Worm (Caenorhabditis elegans) whole organism, L1 larva: ENCODE measurements around the gene C07E3.10.
A peak's percentile ranks its signal among the peaks of the same experiment; 100 is the strongest.

ENCODE experiments used
- C16A3.4 ChIP-seq: fragments of 150-350 bp; optimal IDR thresholded peaks from 2 replicates; lab custom pipeline; 2014; ENCODE audit warnings: missing biosample characterization, missing genetic modification characterization
- C34B4.2 ChIP-seq: sonication (generic microtip); optimal IDR thresholded peaks from 2 replicates; lab custom pipeline; 2017; ENCODE audit warnings: mild to moderate bottlenecking, missing genetic modification characterization, missing compliant biosample characterization
- F16B12.6 ChIP-seq: fragments of 150-350 bp; optimal IDR thresholded peaks from 2 replicates; lab custom pipeline; 2014; ENCODE audit warnings: missing biosample characterization, missing genetic modification characterization
- aha-1 ChIP-seq: fragments of 150-350 bp; optimal IDR thresholded peaks from 2 replicates; lab custom pipeline; 2014; ENCODE audit warnings: missing biosample characterization, missing genetic modification characterization
- alr-1 ChIP-seq: fragments of 200-800 bp; sonication (Bioruptor generic); optimal IDR thresholded peaks from 2 replicates; lab custom pipeline; 2018; ENCODE audit warnings: borderline replicate concordance, mild to moderate bottlenecking, missing genetic modification characterization, missing compliant biosample characterization
- aly-2 ChIP-seq: fragments of 150-350 bp; optimal IDR thresholded peaks from 2 replicates; lab custom pipeline; 2014; ENCODE audit warnings: missing biosample characterization, missing genetic modification characterization
- ama-1 ChIP-seq: fragments of 150-350 bp; optimal IDR thresholded peaks from 2 replicates; lab custom pipeline; 2014
- blmp-1 ChIP-seq: fragments of 150-350 bp; optimal IDR thresholded peaks from 2 replicates; lab custom pipeline; 2014; ENCODE audit warnings: missing biosample characterization, missing genetic modification characterization
- ceh-63 ChIP-seq: fragments of 200-800 bp; sonication (Bioruptor generic); optimal IDR thresholded peaks from 2 replicates; lab custom pipeline; 2018; ENCODE audit warnings: mild to moderate bottlenecking, missing genetic modification characterization, missing compliant biosample characterization
- ceh-82 ChIP-seq, 3 experiments: fragments of 150-350 bp in 1 of 3; sonication (generic microtip) in 2 of 3; optimal IDR thresholded peaks; 2 replicates each; lab custom pipeline; 2014 to 2017; ENCODE audit warnings: missing biosample characterization in 3 of 3, missing genetic modification characterization in 3 of 3
- dpl-1 ChIP-seq, 3 experiments: fragments of 150-350 bp in 2 of 3; sonication (generic microtip) in 1 of 3; optimal IDR thresholded peaks; 2 replicates each; lab custom pipeline; 2014 to 2017; ENCODE audit warnings: missing biosample characterization in 3 of 3, missing genetic modification characterization in 3 of 3, missing genetic modification reagents in 3 of 3
- efl-1 ChIP-seq, 4 experiments: fragments of 150-350 bp; optimal IDR thresholded peaks in 3 of 4; peaks in 1 of 4; 1 replicate in 1 of 4; 2 replicates in 3 of 4; lab custom pipeline; 2014; ENCODE audit warnings: missing biosample characterization in 2 of 4, missing genetic modification characterization in 2 of 4, missing genetic modification reagents in 2 of 4
- efl-3 ChIP-seq: fragments of 200-800 bp; sonication (Bioruptor generic); optimal IDR thresholded peaks from 2 replicates; lab custom pipeline; 2018; ENCODE audit warnings: mild to moderate bottlenecking, missing genetic modification characterization, missing compliant biosample characterization
- elt-2 ChIP-seq: sonication (generic microtip); optimal IDR thresholded peaks from 2 replicates; lab custom pipeline; 2016; ENCODE audit warnings: missing genetic modification characterization, mild to moderate bottlenecking, inconsistent platforms, missing compliant biosample characterization, missing genetic modification reagents
- fkh-10 ChIP-seq: sonication (generic microtip); optimal IDR thresholded peaks from 2 replicates; lab custom pipeline; 2017; ENCODE audit warnings: missing biosample characterization, missing genetic modification reagents, missing genetic modification characterization
- fkh-4 ChIP-seq: sonication (generic microtip); optimal IDR thresholded peaks from 2 replicates; lab custom pipeline; 2016; ENCODE audit warnings: missing compliant biosample characterization, missing genetic modification characterization, borderline replicate concordance
- fkh-8 ChIP-seq: sonication (generic microtip); optimal IDR thresholded peaks from 2 replicates; lab custom pipeline; 2016; ENCODE audit warnings: mild to moderate bottlenecking, missing genetic modification characterization, missing compliant biosample characterization
- fos-1 ChIP-seq: fragments of 150-350 bp; optimal IDR thresholded peaks from 2 replicates; lab custom pipeline; 2014; ENCODE audit warnings: missing biosample characterization, missing genetic modification characterization
- irx-1 ChIP-seq: sonication (generic microtip); optimal IDR thresholded peaks from 2 replicates; lab custom pipeline; 2016; ENCODE audit warnings: missing genetic modification characterization, missing compliant biosample characterization
- isw-1 ChIP-seq: fragments of 200-800 bp; sonication (Bioruptor generic); IDR thresholded peaks from 2 replicates; pipeline ENCODE4 v1.3.6; 2022; ENCODE audit warnings: missing genetic modification characterization, missing compliant biosample characterization
- lin-14 ChIP-seq: fragments of 200-800 bp; sonication (Bioruptor generic); optimal IDR thresholded peaks from 2 replicates; lab custom pipeline; 2018; ENCODE audit warnings: mild to moderate bottlenecking, missing genetic modification characterization, moderate library complexity, missing compliant biosample characterization
- lin-15B ChIP-seq: fragments of 150-350 bp; sonication (generic microtip); optimal IDR thresholded peaks from 3 replicates; lab custom pipeline; 2014; ENCODE audit warnings: missing biosample characterization, missing genetic modification characterization
- lin-35 ChIP-seq, 2 experiments: fragments of 150-350 bp; optimal IDR thresholded peaks; 2 replicates each; lab custom pipeline; 2014; ENCODE audit warnings: missing biosample characterization in 2 of 2, missing genetic modification characterization in 2 of 2, missing genetic modification reagents in 2 of 2
- lin-39 ChIP-seq: fragments of 150-350 bp; optimal IDR thresholded peaks from 2 replicates; lab custom pipeline; 2014; ENCODE audit warnings: missing biosample characterization, missing genetic modification reagents, missing genetic modification characterization
- lir-3 ChIP-seq: sonication (generic microtip); optimal IDR thresholded peaks from 2 replicates; lab custom pipeline; 2016; ENCODE audit warnings: mild to moderate bottlenecking, missing genetic modification characterization, moderate library complexity, missing compliant biosample characterization; ENCODE audit not compliant: poor library complexity
- mab-9 ChIP-seq: fragments of 200-800 bp; sonication (Bioruptor generic); IDR thresholded peaks from 2 replicates; pipeline ENCODE4 v1.3.6; 2022; ENCODE audit warnings: missing genetic modification reagents, missing genetic modification characterization, missing compliant biosample characterization
- mdl-1 ChIP-seq, 2 experiments: fragments of 150-350 bp; optimal IDR thresholded peaks; 2 replicates each; lab custom pipeline; 2014 to 2017; ENCODE audit warnings: missing biosample characterization in 2 of 2, missing genetic modification characterization in 2 of 2, inconsistent platforms in 1 of 2
- nhr-11 ChIP-seq: fragments of 150-350 bp; optimal IDR thresholded peaks from 2 replicates; lab custom pipeline; 2014; ENCODE audit warnings: missing biosample characterization, missing genetic modification characterization
- nhr-12 ChIP-seq: sonication (generic microtip); optimal IDR thresholded peaks from 2 replicates; lab custom pipeline; 2017; ENCODE audit warnings: missing biosample characterization, missing genetic modification characterization
- nhr-19 ChIP-seq: fragments of 200-800 bp; sonication (Bioruptor generic); conservative IDR thresholded peaks from 2 replicates; pipeline ENCODE4 v1.3.6; 2022; ENCODE audit warnings: missing genetic modification characterization, missing compliant biosample characterization
- nhr-20 ChIP-seq: sonication (generic microtip); optimal IDR thresholded peaks from 2 replicates; lab custom pipeline; 2016; ENCODE audit warnings: mild to moderate bottlenecking, missing genetic modification characterization, missing compliant biosample characterization
- nhr-237 ChIP-seq: fragments of 150-350 bp; optimal IDR thresholded peaks from 2 replicates; lab custom pipeline; 2014; ENCODE audit warnings: missing biosample characterization, missing genetic modification characterization
- nhr-28 ChIP-seq: fragments of 150-350 bp; optimal IDR thresholded peaks from 2 replicates; lab custom pipeline; 2014; ENCODE audit warnings: missing biosample characterization, missing genetic modification characterization
- nhr-47 ChIP-seq: sonication (generic microtip); optimal IDR thresholded peaks from 2 replicates; lab custom pipeline; 2016; ENCODE audit warnings: mild to moderate bottlenecking, missing genetic modification characterization, moderate library complexity, missing compliant biosample characterization
- nhr-71 ChIP-seq: sonication (generic microtip); optimal IDR thresholded peaks from 2 replicates; lab custom pipeline; 2016; ENCODE audit warnings: mild to moderate bottlenecking, missing genetic modification characterization, moderate library complexity, missing compliant biosample characterization
- nhr-76 ChIP-seq: sonication (generic microtip); optimal IDR thresholded peaks from 2 replicates; lab custom pipeline; 2017; ENCODE audit warnings: missing biosample characterization, missing genetic modification characterization
- pag-3 ChIP-seq: sonication (generic microtip); optimal IDR thresholded peaks from 2 replicates; lab custom pipeline; 2017; ENCODE audit warnings: missing genetic modification characterization, mild to moderate bottlenecking, missing compliant biosample characterization, antibody characterized with exemption, borderline replicate concordance; ENCODE audit not compliant: insufficient read depth
- pax-3 ChIP-seq: fragments of 200-800 bp; sonication (Bioruptor generic); optimal IDR thresholded peaks from 2 replicates; lab custom pipeline; 2018; ENCODE audit warnings: mild to moderate bottlenecking, missing genetic modification characterization, moderate library complexity, missing compliant biosample characterization
- rnt-1 ChIP-seq: sonication (generic microtip); optimal IDR thresholded peaks from 2 replicates; lab custom pipeline; 2016; ENCODE audit warnings: mild to moderate bottlenecking, missing genetic modification characterization, moderate library complexity, missing compliant biosample characterization
- snpc-4 ChIP-seq: fragments of 150-350 bp; optimal IDR thresholded peaks from 2 replicates; lab custom pipeline; 2014; ENCODE audit warnings: missing biosample characterization, missing genetic modification characterization
- snu-23 ChIP-seq: sonication (generic microtip); optimal IDR thresholded peaks from 2 replicates; lab custom pipeline; 2016; ENCODE audit warnings: missing genetic modification characterization, missing compliant biosample characterization
- sox-4 ChIP-seq: sonication (generic microtip); optimal IDR thresholded peaks from 2 replicates; lab custom pipeline; 2016; ENCODE audit warnings: missing genetic modification characterization, missing compliant biosample characterization
- sptf-1 ChIP-seq: fragments of 150-350 bp; optimal IDR thresholded peaks from 2 replicates; lab custom pipeline; 2014; ENCODE audit warnings: missing biosample characterization, missing genetic modification characterization
- sup-37 ChIP-seq: fragments of 200-800 bp; sonication (Bioruptor generic); optimal IDR thresholded peaks from 2 replicates; lab custom pipeline; 2018; ENCODE audit warnings: mild to moderate bottlenecking, missing genetic modification characterization, missing compliant biosample characterization
- tbx-2 ChIP-seq: sonication (generic microtip); optimal IDR thresholded peaks from 2 replicates; lab custom pipeline; 2016; ENCODE audit warnings: missing genetic modification characterization, missing compliant biosample characterization
- unc-130 ChIP-seq: fragments of 150-350 bp; optimal IDR thresholded peaks from 2 replicates; lab custom pipeline; 2017; ENCODE audit warnings: missing biosample characterization, missing genetic modification characterization, inconsistent platforms
- unc-30 ChIP-seq: sonication (generic microtip); optimal IDR thresholded peaks from 2 replicates; lab custom pipeline; 2017; ENCODE audit warnings: missing biosample characterization, missing genetic modification characterization
- vab-15 ChIP-seq: sonication (generic microtip); optimal IDR thresholded peaks from 2 replicates; lab custom pipeline; 2017; ENCODE audit warnings: missing genotype, mild to moderate bottlenecking, missing genetic modification characterization, missing compliant biosample characterization
- xbp-1 ChIP-seq: sonication (generic microtip); optimal IDR thresholded peaks from 2 replicates; lab custom pipeline; 2016; ENCODE audit warnings: missing genetic modification characterization, missing compliant biosample characterization
- zip-4 ChIP-seq: fragments of 200-800 bp; sonication (Bioruptor generic); optimal IDR thresholded peaks from 2 replicates; lab custom pipeline; 2018; ENCODE audit warnings: mild to moderate bottlenecking, missing genetic modification characterization, moderate library complexity, missing compliant biosample characterization
- ztf-11 ChIP-seq, 2 experiments: sonication (generic microtip); optimal IDR thresholded peaks; 2 replicates each; lab custom pipeline; 2016 to 2017; ENCODE audit warnings: missing genetic modification characterization in 2 of 2, missing biosample characterization in 1 of 2, missing compliant biosample characterization in 1 of 2
- ztf-4 ChIP-seq: fragments of 150-350 bp; optimal IDR thresholded peaks from 2 replicates; lab custom pipeline; 2014; ENCODE audit warnings: missing biosample characterization, missing genetic modification characterization

Gene C07E3.10

DNA sequence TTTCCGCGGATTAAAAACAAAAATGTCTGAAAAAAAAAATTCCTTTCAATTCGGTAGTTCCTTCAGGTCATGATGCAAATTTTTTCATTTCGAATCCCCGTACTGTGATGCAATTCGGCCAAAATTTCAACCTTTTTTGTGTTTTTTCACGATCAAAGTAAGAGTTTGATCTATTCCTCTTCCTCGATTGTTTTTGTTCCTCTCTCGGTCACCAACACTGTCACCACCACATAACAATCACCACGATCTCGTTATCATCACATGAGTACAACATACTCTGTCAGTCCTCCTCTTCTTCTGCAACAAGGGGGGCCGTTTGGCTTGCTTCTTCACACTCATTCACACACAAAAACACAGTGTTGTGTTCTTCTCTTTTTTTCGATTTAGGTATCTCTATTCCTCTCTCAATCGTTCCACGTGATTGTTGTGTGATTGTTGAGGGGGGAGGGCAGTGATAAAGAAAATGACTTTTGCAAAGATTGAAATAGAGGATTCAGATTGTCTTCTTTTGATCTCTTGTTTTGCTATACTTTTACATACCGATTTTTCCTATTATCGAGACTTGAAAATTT is 44.2 kb downstream of the C07E3.10 start:
- no peak for TF ChIP-seq unc-30
- TF ChIP-seq nhr-71 (tag; lab: Kevin White, UChicago), result peak; percentile 79
- no peak for TF ChIP-seq fkh-10
- peak; percentile 59 for TF ChIP-seq rnt-1 (tag; lab: Kevin White, UChicago)
- TF ChIP-seq lin-39 (tag; lab: Kevin White, UChicago), result no peak
- TF ChIP-seq vab-15, result no peak
- TF ChIP-seq sptf-1, result no peak
- TF ChIP-seq efl-3, result no peak
- no peak for TF ChIP-seq ceh-63 (GFP tag; lab: Kevin White, UChicago)
- TF ChIP-seq ztf-11 (tag; optimal IDR thresholded peaks at IDR 0.05; lab: Kevin White, UChicago), result no peak
- TF ChIP-seq aha-1 (tag; lab: Kevin White, UChicago), result no peak
- TF ChIP-seq snpc-4 (tag; lab: Kevin White, UChicago), result no peak
- peak; percentile 32 for TF ChIP-seq nhr-47 (tag; lab: Kevin White, UChicago)
- peak; percentile 63 for TF ChIP-seq ama-1 (lab: Kevin White, UChicago)
- TF ChIP-seq F16B12.6 (tag; lab: Kevin White, UChicago), result no peak
- TF ChIP-seq nhr-237 (tag; lab: Kevin White, UChicago), result no peak
- peak; percentile 87 for TF ChIP-seq lin-14 (GFP tag; lab: Kevin White, UChicago)
- TF ChIP-seq nhr-19 (GFP tag; lab: Robert Waterston, UW), result peak; percentile 63
- no peak for TF ChIP-seq isw-1 (GFP tag; lab: Robert Waterston, UW)
- TF ChIP-seq xbp-1 (tag; lab: Kevin White, UChicago), result no peak
- peak; percentile 30 for TF ChIP-seq pag-3 (tag; lab: Kevin White, UChicago)
- no peak for TF ChIP-seq sox-4 (tag; lab: Kevin White, UChicago)
- no peak for TF ChIP-seq fkh-4
- TF ChIP-seq zip-4, result no peak
- TF ChIP-seq unc-130 (tag; lab: Kevin White, UChicago), result peak; percentile 68
- TF ChIP-seq nhr-11 (tag; lab: Kevin White, UChicago), result no peak
- TF ChIP-seq nhr-12 (tag; lab: Kevin White, UChicago), result no peak
- peak; percentile 2 for TF ChIP-seq lir-3 (tag; lab: Kevin White, UChicago)
- no peak for TF ChIP-seq elt-2 (tag; lab: Kevin White, UChicago)
- TF ChIP-seq fkh-8 (tag; lab: Kevin White, UChicago), result no peak
- TF ChIP-seq alr-1, result no peak
- TF ChIP-seq ceh-82 (tag; optimal IDR thresholded peaks at IDR 0.05; lab: Kevin White, UChicago), result no peak
- TF ChIP-seq C16A3.4, result no peak
- TF ChIP-seq lin-35 (GFP tag; optimal IDR thresholded peaks at IDR 0.05; lab: Kevin White, UChicago), result peak in 1 of 2 experiments; percentile 76
- TF ChIP-seq pax-3, result peak; percentile 4
- TF ChIP-seq aly-2 (tag; lab: Kevin White, UChicago), result no peak
- no peak for TF ChIP-seq C34B4.2 (tag; lab: Kevin White, UChicago)
- TF ChIP-seq nhr-28 (tag; lab: Kevin White, UChicago), result no peak
- peak; percentile 68 for TF ChIP-seq snu-23 (GFP tag; lab: Kevin White, UChicago)
- TF ChIP-seq mab-9 (GFP tag; lab: Robert Waterston, UW), result no peak
- TF ChIP-seq nhr-76, result no peak
- TF ChIP-seq dpl-1 (GFP tag; optimal IDR thresholded peaks at IDR 0.05; lab: Kevin White, UChicago), result peak in 1 of 3 experiments; percentile 19
- peak; percentile 46 for TF ChIP-seq ztf-4 (tag; lab: Kevin White, UChicago)
- no peak for TF ChIP-seq lin-15B (tag; lab: Kevin White, UChicago)
- TF ChIP-seq blmp-1 (tag; lab: Kevin White, UChicago), result peak; percentile 69
- peak; percentile 32 for TF ChIP-seq fos-1 (tag; lab: Kevin White, UChicago)
- peak in 1 of 2 experiments; percentile 90 for TF ChIP-seq mdl-1 (tag; optimal IDR thresholded peaks at IDR 0.05; lab: Kevin White, UChicago)
- peak; percentile 82 for TF ChIP-seq nhr-20
- no peak for TF ChIP-seq irx-1 (tag; lab: Kevin White, UChicago)
- TF ChIP-seq efl-1 (optimal IDR thresholded peaks at IDR 0.05; lab: Kevin White, UChicago), result peak in 1 of 2 experiments; percentile 20
- TF ChIP-seq efl-1 (GFP tag; optimal IDR thresholded peaks at IDR 0.05 in 1 of 2; lab: Kevin White, UChicago), result peak in 1 of 2 experiments; percentile 63
- TF ChIP-seq sup-37 (GFP tag; lab: Kevin White, UChicago), result peak; percentile 14
- TF ChIP-seq tbx-2 (tag; lab: Kevin White, UChicago), result peak; percentile 46
